Fruit fly (Drosophila melanogaster) whole organism, embryonic: ENCODE data around the gene Nlg2.

Experiments used
- Ada2b ChIP-seq: fragments of 200-800 bp; sonication (Bioruptor generic); IDR thresholded peaks from 2 replicates; pipeline ENCODE4 v1.3.6; 2022; ENCODE audit warnings: missing biosample characterization, missing genetic modification characterization
- C15 ChIP-seq: fragments of 200-800 bp; sonication (Bioruptor generic); IDR thresholded peaks from 3 replicates; pipeline ENCODE4 v1.3.6; 2022; ENCODE audit warnings: missing biosample characterization, missing genetic modification characterization
- CG10959 ChIP-seq: fragments of 200-800 bp; sonication (Bioruptor generic); IDR thresholded peaks from 2 replicates; pipeline ENCODE4 v1.3.6; 2022; ENCODE audit warnings: missing biosample characterization, missing genetic modification characterization
- CG11247 ChIP-seq: fragments of 200-800 bp; sonication (Bioruptor generic); IDR thresholded peaks from 2 replicates; pipeline ENCODE4 v1.3.6; 2022; ENCODE audit warnings: missing biosample characterization, missing genetic modification characterization
- CG1233 ChIP-seq: fragments of 200-800 bp; sonication (Bioruptor generic); optimal IDR thresholded peaks from 4 replicates; lab custom pipeline; 2018; ENCODE audit warnings: missing biosample characterization, mild to moderate bottlenecking, missing genetic modification characterization
- CG13775 ChIP-seq: fragments of 200-800 bp; sonication (Bioruptor generic); optimal IDR thresholded peaks from 3 replicates; lab custom pipeline; 2017; ENCODE audit warnings: missing biosample characterization, mild to moderate bottlenecking, missing genetic modification characterization
- CG2116 ChIP-seq: fragments of 200-800 bp; sonication (Bioruptor generic); optimal IDR thresholded peaks from 3 replicates; lab custom pipeline; 2018; ENCODE audit warnings: missing biosample characterization, mild to moderate bottlenecking, missing genetic modification characterization
- CG2889 ChIP-seq: fragments of 200-800 bp; sonication (Bioruptor generic); IDR thresholded peaks from 3 replicates; pipeline ENCODE4 v1.3.6; 2022; ENCODE audit warnings: missing biosample characterization, missing genetic modification characterization
- CG3838 ChIP-seq: fragments of 200-800 bp; sonication (Bioruptor generic); optimal IDR thresholded peaks from 3 replicates; lab custom pipeline; 2016; ENCODE audit warnings: missing biosample characterization, missing genetic modification characterization
- CG4360 ChIP-seq: fragments of 200-800 bp; sonication (Bioruptor generic); IDR thresholded peaks from 2 replicates; pipeline ENCODE4 v1.3.6; 2022; ENCODE audit warnings: missing biosample characterization, missing genetic modification characterization
- CG6272 ChIP-seq: fragments of 200-800 bp; sonication (Bioruptor generic); IDR thresholded peaks from 2 replicates; pipeline ENCODE4 v1.3.6; 2022; ENCODE audit warnings: missing biosample characterization, missing genetic modification characterization
- CG7372 ChIP-seq: fragments of 200-800 bp; sonication (Bioruptor generic); IDR thresholded peaks from 2 replicates; pipeline ENCODE4 v1.3.6; 2022; ENCODE audit warnings: missing biosample characterization, missing genetic modification characterization
- CG7745 ChIP-seq: fragments of 200-800 bp; sonication (Bioruptor generic); optimal IDR thresholded peaks from 2 replicates; lab custom pipeline; 2018; ENCODE audit warnings: missing biosample characterization, mild to moderate bottlenecking, missing genetic modification characterization, moderate library complexity
- CG7928 ChIP-seq: fragments of 200-800 bp; sonication (Bioruptor generic); optimal IDR thresholded peaks from 2 replicates; lab custom pipeline; 2017; ENCODE audit warnings: missing biosample characterization, mild to moderate bottlenecking, missing genetic modification characterization
- CG7987 ChIP-seq: fragments of 200-800 bp; sonication (Bioruptor generic); optimal IDR thresholded peaks from 2 replicates; lab custom pipeline; 2018; ENCODE audit warnings: missing biosample characterization, mild to moderate bottlenecking, missing genetic modification characterization, moderate library complexity
- CG8944 ChIP-seq: fragments of 200-800 bp; sonication (Bioruptor generic); optimal IDR thresholded peaks from 3 replicates; lab custom pipeline; 2016; ENCODE audit warnings: missing biosample characterization, missing genetic modification characterization
- CG9609 ChIP-seq: fragments of 200-800 bp; sonication (Bioruptor generic); optimal IDR thresholded peaks from 3 replicates; lab custom pipeline; 2016; ENCODE audit warnings: missing biosample characterization, missing genetic modification characterization
- CkIIα-i1 ChIP-seq: fragments of 200-800 bp; sonication (Bioruptor generic); IDR thresholded peaks from 2 replicates; pipeline ENCODE4 v1.3.6; 2022; ENCODE audit warnings: missing biosample characterization, missing genetic modification characterization
- GATAe ChIP-seq: fragments of 200-800 bp; sonication (Bioruptor generic); conservative IDR thresholded peaks from 2 replicates; pipeline ENCODE4 v1.3.6; 2022; ENCODE audit warnings: missing biosample characterization, missing genetic modification characterization
- H2.0 ChIP-seq: fragments of 200-800 bp; sonication (Bioruptor generic); IDR thresholded peaks from 2 replicates; pipeline ENCODE4 v1.3.6; 2022; ENCODE audit warnings: missing biosample characterization, missing genetic modification characterization
- HLH54F ChIP-seq: fragments of 200-800 bp; sonication (Bioruptor generic); optimal IDR thresholded peaks from 3 replicates; lab custom pipeline; 2016; ENCODE audit warnings: missing biosample characterization, missing genetic modification characterization
- Hey ChIP-seq: fragments of 200-800 bp; sonication (Bioruptor generic); optimal IDR thresholded peaks from 3 replicates; lab custom pipeline; 2018; ENCODE audit warnings: missing biosample characterization, mild to moderate bottlenecking, missing genetic modification characterization
- Hr3 ChIP-seq: fragments of 200-800 bp; sonication (Bioruptor generic); optimal IDR thresholded peaks from 3 replicates; lab custom pipeline; 2016; ENCODE audit warnings: missing biosample characterization, missing genetic modification characterization
- Meics ChIP-seq: fragments of 200-800 bp; sonication (Bioruptor generic); optimal IDR thresholded peaks from 2 replicates; lab custom pipeline; 2017; ENCODE audit warnings: missing biosample characterization, mild to moderate bottlenecking, missing genetic modification characterization
- NK7.1 ChIP-seq: fragments of 200-800 bp; sonication (Bioruptor generic); optimal IDR thresholded peaks from 3 replicates; lab custom pipeline; 2016; ENCODE audit warnings: missing biosample characterization, missing genetic modification characterization
- Nf-YB ChIP-seq: fragments of 200-800 bp; sonication (Bioruptor generic); optimal IDR thresholded peaks from 3 replicates; lab custom pipeline; 2019; ENCODE audit warnings: missing biosample characterization, mild to moderate bottlenecking, missing genetic modification characterization, moderate library complexity
- Ravus ChIP-seq: fragments of 200-800 bp; sonication (Bioruptor generic); IDR thresholded peaks from 2 replicates; pipeline ENCODE4 v1.3.6; 2022; ENCODE audit warnings: missing biosample characterization, missing genetic modification characterization
- Taf1 ChIP-seq: fragments of 200-800 bp; sonication (Bioruptor generic); IDR thresholded peaks from 2 replicates; pipeline ENCODE4 v1.3.6; 2022; ENCODE audit warnings: missing biosample characterization, missing genetic modification characterization
- Tbp ChIP-seq: fragments of >200 bp; optimal IDR thresholded peaks from 2 replicates; lab custom pipeline; 2018; ENCODE audit warnings: missing biosample characterization, missing genetic modification characterization
- aop ChIP-seq: fragments of 200-800 bp; sonication (Bioruptor generic); IDR thresholded peaks from 2 replicates; pipeline ENCODE4 v1.3.6; 2022; ENCODE audit warnings: missing biosample characterization, missing genetic modification characterization
- ase ChIP-seq: fragments of 200-800 bp; sonication (Bioruptor generic); IDR thresholded peaks from 3 replicates; pipeline ENCODE4 v1.3.6; 2022; ENCODE audit warnings: missing biosample characterization, missing genetic modification characterization
- ash1 ChIP-seq: fragments of 200-800 bp; sonication (Bioruptor generic); optimal IDR thresholded peaks from 2 replicates; lab custom pipeline; 2018; ENCODE audit warnings: missing biosample characterization, mild to moderate bottlenecking, missing genetic modification characterization
- az2 ChIP-seq: fragments of 200-800 bp; sonication (Bioruptor generic); optimal IDR thresholded peaks from 3 replicates; lab custom pipeline; 2016; ENCODE audit warnings: missing biosample characterization, missing genetic modification characterization
- caup ChIP-seq: fragments of 200-800 bp; sonication (Bioruptor generic); optimal IDR thresholded peaks from 3 replicates; lab custom pipeline; 2017; ENCODE audit warnings: missing biosample characterization, mild to moderate bottlenecking, missing genetic modification characterization, moderate library complexity; ENCODE audit not compliant: severe bottlenecking
- chif ChIP-seq, 2 experiments: fragments of 200-800 bp; sonication (Bioruptor generic); optimal IDR thresholded peaks; 3 replicates each; lab custom pipeline; 2016; ENCODE audit warnings: missing biosample characterization in 2 of 2, missing genetic modification characterization in 2 of 2
- chm ChIP-seq: fragments of 200-800 bp; sonication (Bioruptor generic); IDR thresholded peaks from 2 replicates; pipeline ENCODE4 v1.3.6; 2022; ENCODE audit warnings: missing biosample characterization, missing genetic modification characterization
- chn ChIP-seq: fragments of 200-800 bp; sonication (Bioruptor generic); optimal IDR thresholded peaks from 2 replicates; lab custom pipeline; 2016; ENCODE audit warnings: missing biosample characterization, missing genetic modification characterization
- dpn ChIP-seq, 2 experiments: fragments of 200-800 bp; sonication (Bioruptor generic); optimal IDR thresholded peaks; 3 replicates each; lab custom pipeline; 2016; ENCODE audit warnings: missing biosample characterization in 2 of 2, missing genetic modification characterization in 2 of 2
- dysf ChIP-seq: fragments of 200-800 bp; sonication (Bioruptor generic); IDR thresholded peaks from 3 replicates; pipeline ENCODE4 v1.3.6; 2022; ENCODE audit warnings: missing biosample characterization, missing genetic modification characterization
- en ChIP-seq: fragments of 200-800 bp; sonication (Bioruptor generic); optimal IDR thresholded peaks from 2 replicates; lab custom pipeline; 2016; ENCODE audit warnings: missing biosample characterization, missing genetic modification characterization
- eyg ChIP-seq: fragments of 200-800 bp; sonication (Bioruptor generic); optimal IDR thresholded peaks from 3 replicates; lab custom pipeline; 2016; ENCODE audit warnings: missing biosample characterization, missing genetic modification characterization
- gce ChIP-seq: fragments of 200-800 bp; sonication (Bioruptor generic); IDR thresholded peaks from 3 replicates; pipeline ENCODE4 v1.3.6; 2022; ENCODE audit warnings: missing biosample characterization, missing genetic modification characterization
- gsb ChIP-seq: fragments of 200-800 bp; sonication (Bioruptor generic); IDR thresholded peaks from 2 replicates; pipeline ENCODE4 v1.3.6; 2022; ENCODE audit warnings: missing biosample characterization, missing genetic modification characterization
- hth ChIP-seq: fragments of >200 bp; optimal IDR thresholded peaks from 2 replicates; lab custom pipeline; 2017; ENCODE audit warnings: inconsistent platforms
- insv ChIP-seq, 2 experiments: fragments of 200-800 bp; sonication (Bioruptor generic); optimal IDR thresholded peaks; 3 replicates each; lab custom pipeline; 2016 to 2018; ENCODE audit warnings: missing biosample characterization in 2 of 2, missing genetic modification characterization in 2 of 2
- kay ChIP-seq: fragments of 200-800 bp; sonication (Bioruptor generic); optimal IDR thresholded peaks from 2 replicates; lab custom pipeline; 2016; ENCODE audit warnings: missing biosample characterization, missing genetic modification characterization
- lilli ChIP-seq: fragments of 200-800 bp; sonication (Bioruptor generic); optimal IDR thresholded peaks from 3 replicates; lab custom pipeline; 2016; ENCODE audit warnings: missing biosample characterization, missing genetic modification characterization
- lola ChIP-seq, 3 experiments: fragments of >200 bp in 2 of 3; fragments of 200-800 bp in 1 of 3; sonication (Bioruptor generic) in 1 of 3; optimal IDR thresholded peaks; 2 replicates each; lab custom pipeline; 2017 to 2019; ENCODE audit warnings: missing biosample characterization in 3 of 3, missing genetic modification characterization in 3 of 3, mild to moderate bottlenecking in 1 of 3, moderate library complexity in 1 of 3
- nerfin-2 ChIP-seq: fragments of 200-800 bp; sonication (Bioruptor generic); IDR thresholded peaks from 2 replicates; pipeline ENCODE4 v1.3.6; 2022; ENCODE audit warnings: missing biosample characterization, missing genetic modification characterization; ENCODE audit not compliant: partially characterized antibody
- phol ChIP-seq: fragments of 200-800 bp; sonication (Bioruptor generic); optimal IDR thresholded peaks from 3 replicates; lab custom pipeline; 2018; ENCODE audit warnings: missing biosample characterization, mild to moderate bottlenecking, missing genetic modification characterization, moderate library complexity
- sd ChIP-seq: fragments of 200-800 bp; sonication (Bioruptor generic); optimal IDR thresholded peaks from 3 replicates; lab custom pipeline; 2018; ENCODE audit warnings: missing biosample characterization, mild to moderate bottlenecking, missing genetic modification characterization, moderate library complexity
- wdn ChIP-seq: fragments of 200-800 bp; sonication (Bioruptor generic); IDR thresholded peaks from 2 replicates; pipeline ENCODE4 v1.3.6; 2022; ENCODE audit warnings: missing biosample characterization, missing genetic modification characterization
- z ChIP-seq: fragments of 200-800 bp; sonication (Bioruptor generic); IDR thresholded peaks from 3 replicates; pipeline ENCODE4 v1.3.6; 2022; ENCODE audit warnings: missing biosample characterization, missing genetic modification characterization
- zen ChIP-seq: fragments of 200-800 bp; sonication (Bioruptor generic); optimal IDR thresholded peaks from 3 replicates; lab custom pipeline; 2018; ENCODE audit warnings: missing biosample characterization, mild to moderate bottlenecking, missing genetic modification characterization, moderate library complexity

Gene Nlg2

dm6 chr2L:6948540-6948942 is 73.8 kb downstream of the Nlg2 start, which contains the start of gene ihog (continued):
- TF ChIP-seq Hey (tag; lab: Kevin White, UChicago) (no peak), CG8944 (GFP tag; lab: Kevin White, UChicago) (no peak), CG7745 (tag; lab: Kevin White, UChicago) (no peak), Ada2b (GFP tag; lab: Robert Waterston, UW) (no peak), Meics (GFP tag; lab: Kevin White, UChicago) (no peak), ash1 (no peak), chn (no peak), CG4360 (GFP tag; lab: Robert Waterston, UW) (no peak), H2.0 (no peak), eyg (GFP tag; lab: Kevin White, UChicago) (no peak), sd (tag; lab: Kevin White, UChicago) (no peak), nerfin-2 (GFP tag; lab: Robert Waterston, UW) (peak; percentile 45), aop (GFP tag; lab: Robert Waterston, UW) (no peak), CG7372 (GFP tag; lab: Robert Waterston, UW) (no peak), GATAe (GFP tag; lab: Robert Waterston, UW) (no peak), lola (GFP tag; optimal IDR thresholded peaks at IDR 0.05; lab: Kevin White, UChicago) (no peak), kay (GFP tag; lab: Kevin White, UChicago) (no peak), CG13775 (GFP tag; lab: Kevin White, UChicago) (peak; percentile 41), C15 (GFP tag; lab: Robert Waterston, UW) (no peak), dpn (GFP tag; optimal IDR thresholded peaks at IDR 0.05; lab: Kevin White, UChicago) (no peak), Tbp (GFP tag; lab: Kevin White, UChicago) (no peak), CG11247 (GFP tag; lab: Robert Waterston, UW) (no peak), ase (no peak), CG3838 (GFP tag; lab: Kevin White, UChicago) (no peak), CG10959 (GFP tag; lab: Robert Waterston, UW) (no peak), insv (GFP tag; optimal IDR thresholded peaks at IDR 0.05; lab: Kevin White, UChicago) (no peak), Hr3 (GFP tag; lab: Kevin White, UChicago) (no peak), caup (GFP tag; lab: Kevin White, UChicago) (no peak), CG2116 (GFP tag; lab: Kevin White, UChicago) (peak; percentile 2), CG7928 (GFP tag; lab: Kevin White, UChicago) (no peak), CG7987 (no peak), zen (tag; lab: Kevin White, UChicago) (no peak), HLH54F (no peak), chm (GFP tag; lab: Robert Waterston, UW) (peak; percentile 15; the same call in 1 of the 2 replicates), gce (GFP tag; lab: Robert Waterston, UW) (no peak), Ravus (GFP tag; lab: Robert Waterston, UW) (no peak), NK7.1 (GFP tag; lab: Kevin White, UChicago) (no peak), lilli (GFP tag; lab: Kevin White, UChicago) (no peak), CkIIα-i1 (GFP tag; lab: Robert Waterston, UW) (no peak), Nf-YB (no peak), gsb (no peak), hth (no peak), CG9609 (no peak), chif (GFP tag; optimal IDR thresholded peaks at IDR 0.05; lab: Kevin White, UChicago) (no peak), dysf (GFP tag; lab: Robert Waterston, UW) (no peak), CG6272 (GFP tag; lab: Robert Waterston, UW) (no peak), az2 (GFP tag; lab: Kevin White, UChicago) (no peak), Taf1 (no peak), en (GFP tag; lab: Kevin White, UChicago) (no peak), z (GFP tag; lab: Robert Waterston, UW) (no peak), CG1233 (GFP tag; lab: Kevin White, UChicago) (no peak), CG2889 (no peak), wdn (GFP tag; lab: Robert Waterston, UW) (no peak), phol (tag; lab: Kevin White, UChicago) (no peak)
